Fruit fly (Drosophila melanogaster) Kc167 (cell line): ENCODE data around the gene hfp.

ENCODE experiments used
- Myc ChIP-seq: fragments of >200 bp; optimal IDR thresholded peaks from 2 replicates; lab custom pipeline; 2017; ENCODE audit warnings: missing external identifiers
- Sin3A ChIP-seq: fragments of >200 bp; optimal IDR thresholded peaks from 2 replicates; lab custom pipeline; 2018; ENCODE audit warnings: missing external identifiers
- h ChIP-seq: fragments of >200 bp; optimal IDR thresholded peaks from 3 replicates; lab custom pipeline; 2018; ENCODE audit warnings: missing external identifiers
- insv ChIP-seq: fragments of >200 bp; optimal IDR thresholded peaks from 3 replicates; lab custom pipeline; 2018; ENCODE audit warnings: missing external identifiers
- psq ChIP-seq: fragments of >200 bp; optimal IDR thresholded peaks from 2 replicates; lab custom pipeline; 2017; ENCODE audit warnings: missing external identifiers
- ttk ChIP-seq: sonication (Bioruptor generic); optimal IDR thresholded peaks from 2 replicates; lab custom pipeline; 2017; ENCODE audit warnings: missing external identifiers

The hfp gene

dm6 chr3L:1488592-1489183 is 13.7 kb downstream of the hfp start:
- TF ChIP-seq Sin3A (lab: Kevin White, UChicago): no peak
- TF ChIP-seq insv: no peak
- no peak for TF ChIP-seq psq (lab: Kevin White, UChicago)
- no peak for TF ChIP-seq Myc (lab: Kevin White, UChicago)
- no peak for TF ChIP-seq h
- TF ChIP-seq ttk (lab: Kevin White, UChicago): no peak

- TF ChIP-seq psq (lab: Kevin White, UChicago): no peak
- no peak for TF ChIP-seq Myc (lab: Kevin White, UChicago)
- no peak for TF ChIP-seq insv
- TF ChIP-seq h: no peak
- no peak for TF ChIP-seq ttk (lab: Kevin White, UChicago)
- no peak for TF ChIP-seq Sin3A (lab: Kevin White, UChicago)
These were observed 17.6 kb downstream of the hfp start for dm6 chr3L:1484747-1485146.

DNA sequence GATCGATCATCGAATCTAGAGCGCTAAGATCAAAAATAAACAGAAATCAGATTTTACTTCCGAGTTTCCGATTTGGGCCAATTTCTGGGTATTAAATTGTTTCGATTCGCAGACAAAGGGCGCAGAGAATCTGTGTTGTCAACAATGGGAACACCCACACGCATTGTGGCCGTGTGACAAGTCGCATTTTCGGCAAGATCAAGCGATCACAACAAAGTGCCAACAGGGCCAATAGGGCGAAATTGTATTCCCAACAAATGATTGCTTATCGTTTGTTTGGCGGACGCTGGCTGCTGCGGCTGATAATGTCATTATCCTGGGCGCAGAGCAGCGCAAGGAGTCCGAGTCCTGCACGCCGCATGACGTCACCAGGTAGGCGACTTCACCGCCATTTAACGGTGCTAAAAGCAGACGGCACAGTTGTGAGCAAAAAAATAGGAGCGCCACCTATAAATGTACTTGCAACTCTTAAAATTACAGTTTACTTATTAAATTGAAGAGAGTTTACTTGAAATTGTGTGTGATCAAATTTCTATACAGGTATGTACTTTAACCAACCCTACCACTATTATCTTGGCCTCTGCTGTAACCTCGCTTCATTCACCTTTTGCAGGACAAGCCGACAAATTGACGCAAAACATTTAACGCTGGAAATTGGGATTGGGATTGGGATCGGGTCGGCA is 23.3 kb downstream of the hfp start:
- no peak for TF ChIP-seq Sin3A (lab: Kevin White, UChicago)
- TF ChIP-seq insv: no peak
- no peak for TF ChIP-seq h
- no peak for TF ChIP-seq Myc (lab: Kevin White, UChicago)
- no peak for TF ChIP-seq psq (lab: Kevin White, UChicago)
- no peak for TF ChIP-seq ttk (lab: Kevin White, UChicago)

- TF ChIP-seq Sin3A (lab: Kevin White, UChicago) (no peak), Myc (lab: Kevin White, UChicago) (no peak), psq (lab: Kevin White, UChicago) (no peak), h (no peak), insv (no peak), ttk (lab: Kevin White, UChicago) (no peak)
These were observed 25.1 kb downstream of the hfp start, which contains the start of gene robl62A for dm6 chr3L:1477319-1477718. Gene robl62A (plus strand): TSS chr3L:1477619.

DNA sequence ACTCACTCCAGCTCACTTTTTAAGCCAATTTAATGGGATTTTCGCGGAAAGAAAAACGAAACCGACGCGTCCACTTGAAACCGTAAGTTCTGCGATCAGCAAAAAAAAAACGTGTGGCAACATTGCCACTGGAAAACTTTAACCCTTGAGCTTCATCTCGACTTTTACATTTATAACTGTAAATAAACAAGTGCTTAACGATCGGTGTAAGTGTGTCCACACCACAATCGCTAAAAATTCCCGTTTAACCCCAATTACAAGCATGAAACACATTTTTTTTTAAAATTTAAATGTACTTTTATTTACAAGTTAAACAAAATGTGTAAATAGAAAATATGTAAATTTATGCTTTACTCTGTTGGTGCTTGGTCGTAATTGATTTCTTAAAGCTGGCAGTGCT is 27.2 kb downstream of the hfp start, which contains the start of gene Ptp61F:
Ptp61F (minus strand) TSS at position 101 of the 400 bp plus-strand sequence.
- no peak for TF ChIP-seq ttk (lab: Kevin White, UChicago)
- TF ChIP-seq insv: no peak
- no peak for TF ChIP-seq Myc (lab: Kevin White, UChicago)
- TF ChIP-seq Sin3A (lab: Kevin White, UChicago): no peak
- TF ChIP-seq h: no peak
- no peak for TF ChIP-seq psq (lab: Kevin White, UChicago)

DNA sequence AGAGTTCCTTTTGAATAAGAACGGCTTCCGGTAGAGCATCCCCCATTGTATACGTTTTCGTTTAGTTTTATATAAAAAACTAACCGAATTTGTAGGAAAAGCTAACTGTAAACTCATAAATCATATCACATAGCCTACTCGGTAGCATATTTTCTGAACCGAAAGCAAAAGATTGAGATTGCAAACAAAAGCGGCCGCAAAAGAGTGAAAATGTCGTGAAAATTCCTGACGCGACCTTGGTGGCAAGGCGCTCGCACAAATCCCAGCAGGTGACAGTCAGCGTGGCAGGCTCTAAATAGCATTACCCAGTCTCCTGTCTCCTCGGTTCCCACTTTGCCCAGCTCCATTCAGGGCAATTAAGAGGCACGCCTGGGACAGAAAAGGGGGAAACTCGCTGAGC is 30.4 kb downstream of the hfp start, which contains the start of gene Naa30B:
Naa30B (minus strand) TSS at position 101 of the 400 bp plus-strand sequence.
- no peak for TF ChIP-seq h
- TF ChIP-seq psq (lab: Kevin White, UChicago): no peak
- no peak for TF ChIP-seq Myc (lab: Kevin White, UChicago)

DNA sequence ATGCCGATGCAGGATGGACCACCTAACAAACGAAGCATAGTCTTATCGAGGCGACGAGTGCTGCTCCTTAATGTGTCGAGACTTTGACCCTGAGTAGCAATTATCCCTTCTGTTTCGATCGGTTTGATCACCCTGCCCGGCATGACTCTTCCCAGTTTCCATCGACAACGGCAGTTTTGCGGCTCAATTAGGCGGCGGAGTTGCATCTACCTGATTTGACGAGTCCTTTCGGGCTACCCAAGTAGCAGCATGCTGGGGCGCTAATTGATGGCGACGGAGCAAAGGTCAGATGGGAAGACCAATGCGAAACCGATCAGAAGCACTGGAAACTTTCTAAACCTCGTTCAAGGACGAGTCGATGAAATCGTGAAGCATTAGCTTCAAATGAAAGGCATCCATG is 31.4 kb downstream of the hfp start:
- TF ChIP-seq Myc (lab: Kevin White, UChicago): no peak
- TF ChIP-seq ttk (lab: Kevin White, UChicago): no peak
- no peak for TF ChIP-seq psq (lab: Kevin White, UChicago)
- TF ChIP-seq insv: no peak
- no peak for TF ChIP-seq Sin3A (lab: Kevin White, UChicago)
- TF ChIP-seq h: no peak

DNA sequence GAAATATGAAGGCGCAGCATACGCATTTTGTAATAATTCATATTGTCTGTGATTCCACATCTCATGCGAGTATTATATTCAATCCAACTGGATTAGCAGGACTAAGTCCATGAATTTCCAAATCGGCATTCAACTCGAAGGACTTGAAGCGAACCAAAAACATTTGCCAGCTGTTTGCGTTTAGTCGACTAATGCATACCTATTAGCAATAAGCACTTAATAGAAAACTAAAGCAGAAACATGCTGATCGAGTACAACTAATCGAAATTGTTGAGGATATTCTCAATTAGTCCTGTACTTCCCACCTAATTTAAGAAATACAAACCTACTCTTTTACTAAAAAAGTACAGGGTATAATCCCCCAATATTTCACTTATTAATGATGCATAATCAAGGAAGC is 33.1 kb downstream of the hfp start:
- TF ChIP-seq insv (no peak), h (no peak), ttk (lab: Kevin White, UChicago) (no peak), Myc (lab: Kevin White, UChicago) (no peak), psq (lab: Kevin White, UChicago) (no peak), Sin3A (lab: Kevin White, UChicago) (no peak)

DNA sequence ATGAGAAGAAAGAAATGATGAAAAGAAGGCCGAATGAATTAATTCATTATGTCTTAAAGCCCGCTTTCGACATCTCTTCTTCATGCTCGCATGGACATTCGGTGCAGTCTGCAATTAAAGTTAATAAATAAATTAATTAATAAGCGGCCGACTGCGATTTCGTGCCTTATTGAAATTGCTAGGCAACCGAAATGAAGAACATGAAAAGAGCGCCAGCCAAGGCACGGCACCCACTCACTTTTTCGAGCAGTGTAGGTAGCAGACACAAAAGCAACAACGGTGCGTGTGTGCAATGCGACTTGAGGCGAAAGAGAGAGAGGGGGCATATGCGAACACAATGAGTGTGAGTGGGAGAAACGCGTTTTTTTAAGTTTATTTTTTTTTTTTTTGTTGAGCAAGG is 37.9 kb downstream of the hfp start:
- TF ChIP-seq h (no peak), insv (no peak), Sin3A (lab: Kevin White, UChicago) (no peak), ttk (lab: Kevin White, UChicago) (no peak), psq (lab: Kevin White, UChicago) (no peak), Myc (lab: Kevin White, UChicago) (no peak)

DNA sequence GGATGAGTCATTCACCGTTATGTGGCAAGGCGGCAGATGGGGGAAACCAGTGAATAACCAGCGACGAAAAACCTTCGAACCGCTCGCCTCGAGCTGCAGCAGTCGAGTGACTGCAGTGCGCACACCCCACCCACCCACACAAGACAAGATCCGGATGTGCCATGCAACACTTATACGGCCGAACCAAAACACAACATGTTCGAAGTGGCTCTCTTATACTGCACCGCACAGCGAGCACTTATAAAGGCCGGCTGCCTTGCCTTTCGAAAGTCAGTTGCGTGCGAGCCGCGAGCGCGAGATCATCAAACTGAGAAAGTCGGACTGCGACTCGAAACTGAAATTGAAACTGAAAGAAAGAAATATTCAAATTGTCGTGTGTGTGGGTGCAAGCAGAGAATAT is 38.8 kb downstream of the hfp start, which contains the start of gene rho:
rho (plus strand) TSS at position 265 of the 400 bp plus-strand sequence.
- TF ChIP-seq Sin3A (lab: Kevin White, UChicago) (no peak), ttk (lab: Kevin White, UChicago) (no peak), Myc (lab: Kevin White, UChicago) (no peak), h (no peak), psq (lab: Kevin White, UChicago) (no peak), insv (no peak)

DNA sequence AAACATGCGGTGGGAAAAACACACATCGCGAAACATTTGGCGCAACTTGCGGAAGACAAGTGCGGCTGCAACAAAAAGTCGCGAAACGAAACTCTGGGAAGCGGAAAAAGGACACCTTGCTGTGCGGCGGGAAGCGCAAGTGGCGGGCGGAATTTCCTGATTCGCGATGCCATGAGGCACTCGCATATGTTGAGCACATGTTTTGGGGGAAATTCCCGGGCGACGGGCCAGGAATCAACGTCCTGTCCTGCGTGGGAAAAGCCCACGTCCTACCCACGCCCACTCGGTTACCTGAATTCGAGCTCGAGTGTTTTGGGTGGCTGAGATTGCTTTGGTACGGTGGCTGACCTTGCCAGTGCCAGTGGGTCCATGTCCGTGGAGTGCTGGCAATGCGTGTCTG is 40.6 kb downstream of the hfp start:
- no peak for TF ChIP-seq Sin3A (lab: Kevin White, UChicago)
- TF ChIP-seq psq (lab: Kevin White, UChicago): no peak
- TF ChIP-seq Myc (lab: Kevin White, UChicago): no peak
- no peak for TF ChIP-seq insv
- TF ChIP-seq ttk (lab: Kevin White, UChicago): no peak
- no peak for TF ChIP-seq h

dm6 chr3L:1457998-1458728 is 44.2 kb downstream of the hfp start:
- TF ChIP-seq h (no peak), Sin3A (lab: Kevin White, UChicago) (no peak), psq (lab: Kevin White, UChicago) (no peak), insv (no peak), Myc (lab: Kevin White, UChicago) (no peak), ttk (lab: Kevin White, UChicago) (no peak)
